Fruit fly (Drosophila melanogaster) whole organism, embryonic: Measurements from ENCODE around the gene Utx.
A peak's percentile ranks its signal among the peaks of the same experiment; 100 is the strongest.

Experiments used
- CG12659 ChIP-seq: fragments of 200-800 bp; sonication (Bioruptor generic); optimal IDR thresholded peaks from 3 replicates; lab custom pipeline; 2017; ENCODE audit warnings: mild to moderate bottlenecking, missing biosample characterization, missing genetic modification reagents, missing genetic modification characterization
- CG12942 ChIP-seq: fragments of 200-800 bp; sonication (Bioruptor generic); optimal IDR thresholded peaks from 3 replicates; lab custom pipeline; 2016; ENCODE audit warnings: missing biosample characterization, missing genetic modification characterization
- CG14667 ChIP-seq: fragments of 200-800 bp; sonication (Bioruptor generic); IDR thresholded peaks from 2 replicates; pipeline ENCODE4 v1.3.6; 2022; ENCODE audit warnings: missing biosample characterization, missing genetic modification characterization
- CG1529 ChIP-seq: fragments of 200-800 bp; sonication (Bioruptor generic); optimal IDR thresholded peaks from 3 replicates; lab custom pipeline; 2018; ENCODE audit warnings: missing biosample characterization, missing genetic modification characterization
- CG17186 ChIP-seq: fragments of 200-800 bp; sonication (Bioruptor generic); optimal IDR thresholded peaks from 3 replicates; lab custom pipeline; 2017; ENCODE audit warnings: missing biosample characterization, missing genetic modification reagents, missing genetic modification characterization
- CG18599 ChIP-seq: fragments of 200-800 bp; sonication (Bioruptor generic); optimal IDR thresholded peaks from 3 replicates; lab custom pipeline; 2017; ENCODE audit warnings: missing biosample characterization, missing genetic modification characterization, mild to moderate bottlenecking, moderate library complexity, missing genetic modification reagents
- CG2120 ChIP-seq: fragments of 200-800 bp; sonication (Bioruptor generic); optimal IDR thresholded peaks from 3 replicates; lab custom pipeline; 2016; ENCODE audit warnings: missing biosample characterization, missing genetic modification characterization
- CG2889 ChIP-seq: fragments of 200-800 bp; sonication (Bioruptor generic); IDR thresholded peaks from 3 replicates; pipeline ENCODE4 v1.3.6; 2022; ENCODE audit warnings: missing biosample characterization, missing genetic modification characterization
- CG30403 ChIP-seq: fragments of 200-800 bp; sonication (Bioruptor generic); optimal IDR thresholded peaks from 3 replicates; lab custom pipeline; 2016; ENCODE audit warnings: missing biosample characterization, missing genetic modification characterization
- CG34376 ChIP-seq: fragments of 200-800 bp; sonication (Bioruptor generic); optimal IDR thresholded peaks from 2 replicates; lab custom pipeline; 2018; ENCODE audit warnings: missing biosample characterization, mild to moderate bottlenecking, missing genetic modification characterization
- CG4707 ChIP-seq: fragments of 200-800 bp; sonication (Bioruptor generic); optimal IDR thresholded peaks from 2 replicates; lab custom pipeline; 2018; ENCODE audit warnings: missing biosample characterization, mild to moderate bottlenecking, missing genetic modification characterization, moderate library complexity
- CG4730 ChIP-seq: fragments of 200-800 bp; sonication (Bioruptor generic); IDR thresholded peaks from 2 replicates; pipeline ENCODE4 v1.3.6; 2022; ENCODE audit warnings: missing biosample characterization, missing genetic modification characterization
- CG4820 ChIP-seq: fragments of 200-800 bp; sonication (Bioruptor generic); optimal IDR thresholded peaks from 3 replicates; lab custom pipeline; 2016; ENCODE audit warnings: missing biosample characterization, missing genetic modification characterization
- CG5245 ChIP-seq: fragments of 200-800 bp; sonication (Bioruptor generic); optimal IDR thresholded peaks from 3 replicates; lab custom pipeline; 2016; ENCODE audit warnings: missing biosample characterization, missing genetic modification characterization
- CG6854 ChIP-seq: fragments of 200-800 bp; sonication (Bioruptor generic); optimal IDR thresholded peaks from 3 replicates; lab custom pipeline; 2017; ENCODE audit warnings: missing biosample characterization, mild to moderate bottlenecking, missing genetic modification characterization
- CG7372 ChIP-seq: fragments of 200-800 bp; sonication (Bioruptor generic); IDR thresholded peaks from 2 replicates; pipeline ENCODE4 v1.3.6; 2022; ENCODE audit warnings: missing biosample characterization, missing genetic modification characterization
- CG7745 ChIP-seq: fragments of 200-800 bp; sonication (Bioruptor generic); optimal IDR thresholded peaks from 2 replicates; lab custom pipeline; 2018; ENCODE audit warnings: missing biosample characterization, mild to moderate bottlenecking, missing genetic modification characterization, moderate library complexity
- CG7786 ChIP-seq: fragments of 200-800 bp; sonication (Bioruptor generic); optimal IDR thresholded peaks from 2 replicates; lab custom pipeline; 2016; ENCODE audit warnings: missing biosample characterization, missing genetic modification characterization
- CG7928 ChIP-seq: fragments of 200-800 bp; sonication (Bioruptor generic); optimal IDR thresholded peaks from 2 replicates; lab custom pipeline; 2017; ENCODE audit warnings: missing biosample characterization, mild to moderate bottlenecking, missing genetic modification characterization
- CG7963 ChIP-seq: fragments of 200-800 bp; sonication (Bioruptor generic); IDR thresholded peaks from 3 replicates; pipeline ENCODE4 v1.3.6; 2022; ENCODE audit warnings: missing biosample characterization, missing genetic modification characterization; ENCODE audit not compliant: partially characterized antibody
- CG8765 ChIP-seq: fragments of 200-800 bp; sonication (Bioruptor generic); IDR thresholded peaks from 2 replicates; pipeline ENCODE4 v1.3.6; 2022; ENCODE audit warnings: missing biosample characterization, missing genetic modification characterization
- CG8924 ChIP-seq: fragments of 200-800 bp; optimal IDR thresholded peaks from 3 replicates; lab custom pipeline; 2019; ENCODE audit warnings: missing biosample characterization, mild to moderate bottlenecking, missing genetic modification characterization, moderate library complexity
- Camta ChIP-seq: fragments of 200-800 bp; sonication (Bioruptor generic); optimal IDR thresholded peaks from 2 replicates; lab custom pipeline; 2016; ENCODE audit warnings: missing biosample characterization, missing genetic modification characterization
- Dbx ChIP-seq: fragments of 200-800 bp; sonication (Bioruptor generic); IDR thresholded peaks from 3 replicates; pipeline ENCODE4 v1.3.6; 2022; ENCODE audit warnings: missing biosample characterization, missing genetic modification characterization
- Dip2 ChIP-seq: fragments of 200-800 bp; sonication (Bioruptor generic); IDR thresholded peaks from 2 replicates; pipeline ENCODE4 v1.3.6; 2022; ENCODE audit warnings: missing biosample characterization, missing genetic modification characterization
- ERR ChIP-seq: fragments of 200-800 bp; sonication (Bioruptor generic); optimal IDR thresholded peaks from 2 replicates; lab custom pipeline; 2016; ENCODE audit warnings: missing biosample characterization, missing genetic modification characterization
- Gug ChIP-seq: fragments of 200-800 bp; sonication (Bioruptor generic); IDR thresholded peaks from 4 replicates; pipeline ENCODE4 v1.3.6; 2022; ENCODE audit warnings: missing biosample characterization, missing genetic modification characterization
- H15 ChIP-seq: fragments of 200-800 bp; sonication (Bioruptor generic); IDR thresholded peaks from 3 replicates; pipeline ENCODE4 v1.3.6; 2022; ENCODE audit warnings: missing biosample characterization, missing genetic modification characterization
- HHEX ChIP-seq: fragments of 200-800 bp; sonication (Bioruptor generic); optimal IDR thresholded peaks from 3 replicates; lab custom pipeline; 2017; ENCODE audit warnings: missing biosample characterization, mild to moderate bottlenecking, missing genetic modification characterization, missing genetic modification reagents
- Hey ChIP-seq: fragments of 200-800 bp; sonication (Bioruptor generic); optimal IDR thresholded peaks from 3 replicates; lab custom pipeline; 2018; ENCODE audit warnings: missing biosample characterization, mild to moderate bottlenecking, missing genetic modification characterization
- Hr78 ChIP-seq, 2 experiments: fragments of 200-800 bp in 1 of 2; fragments of >200 bp in 1 of 2; sonication (Bioruptor generic) in 1 of 2; optimal IDR thresholded peaks; 2 replicates each; lab custom pipeline; 2017 to 2019; ENCODE audit warnings: missing biosample characterization in 2 of 2, missing genetic modification characterization in 2 of 2, mild to moderate bottlenecking in 1 of 2, moderate library complexity in 1 of 2
- MESR4 ChIP-seq: fragments of 200-800 bp; sonication (Bioruptor generic); optimal IDR thresholded peaks from 2 replicates; lab custom pipeline; 2018; ENCODE audit warnings: missing biosample characterization, mild to moderate bottlenecking, missing genetic modification characterization, moderate library complexity
- Nf-YC ChIP-seq: fragments of 200-800 bp; optimal IDR thresholded peaks from 3 replicates; lab custom pipeline; 2019; ENCODE audit warnings: missing biosample characterization, mild to moderate bottlenecking, missing genetic modification characterization, moderate library complexity
- Oli ChIP-seq: fragments of 200-800 bp; sonication (Bioruptor generic); optimal IDR thresholded peaks from 2 replicates; lab custom pipeline; 2018; ENCODE audit warnings: missing biosample characterization, mild to moderate bottlenecking, missing genetic modification characterization, moderate library complexity
- Ssrp ChIP-seq: fragments of 200-800 bp; sonication (Bioruptor generic); optimal IDR thresholded peaks from 2 replicates; lab custom pipeline; 2018; ENCODE audit warnings: missing biosample characterization, mild to moderate bottlenecking, missing genetic modification characterization, moderate library complexity
- Vsx1 ChIP-seq: fragments of 200-800 bp; sonication (Bioruptor generic); optimal IDR thresholded peaks from 2 replicates; lab custom pipeline; 2017; ENCODE audit warnings: missing biosample characterization, mild to moderate bottlenecking, missing genetic modification characterization, missing genetic modification reagents
- bab2 ChIP-seq: fragments of 200-800 bp; sonication (Bioruptor generic); optimal IDR thresholded peaks from 2 replicates; lab custom pipeline; 2016; ENCODE audit warnings: missing biosample characterization, missing genetic modification characterization
- dan ChIP-seq: fragments of 200-800 bp; sonication (Bioruptor generic); IDR thresholded peaks from 2 replicates; pipeline ENCODE4 v1.3.6; 2022; ENCODE audit warnings: missing biosample characterization, missing genetic modification characterization
- esg ChIP-seq: fragments of 200-800 bp; sonication (Bioruptor generic); conservative IDR thresholded peaks from 2 replicates; pipeline ENCODE4 v1.3.6; 2022; ENCODE audit warnings: missing biosample characterization, missing genetic modification characterization
- fd96Cb ChIP-seq: fragments of 200-800 bp; sonication (Bioruptor generic); optimal IDR thresholded peaks from 2 replicates; lab custom pipeline; 2018; ENCODE audit warnings: missing biosample characterization, mild to moderate bottlenecking, missing genetic modification characterization, moderate library complexity
- gcm2 ChIP-seq: fragments of 200-800 bp; sonication (Bioruptor generic); optimal IDR thresholded peaks from 2 replicates; lab custom pipeline; 2016; ENCODE audit warnings: missing biosample characterization, missing genetic modification characterization
- gem ChIP-seq: fragments of 200-800 bp; sonication (Bioruptor generic); optimal IDR thresholded peaks from 2 replicates; lab custom pipeline; 2019; ENCODE audit warnings: missing biosample characterization, mild to moderate bottlenecking, missing genetic modification characterization, moderate library complexity
- gfzf ChIP-seq: fragments of 200-800 bp; sonication (Bioruptor generic); optimal IDR thresholded peaks from 2 replicates; lab custom pipeline; 2016; ENCODE audit warnings: missing biosample characterization, mild to moderate bottlenecking, missing genetic modification characterization, moderate library complexity
- maf-S ChIP-seq: fragments of 200-800 bp; sonication (Bioruptor generic); optimal IDR thresholded peaks from 2 replicates; lab custom pipeline; 2016; ENCODE audit warnings: missing biosample characterization, missing genetic modification characterization
- run ChIP-seq: fragments of 200-800 bp; sonication (Bioruptor generic); optimal IDR thresholded peaks from 3 replicates; lab custom pipeline; 2018; ENCODE audit warnings: missing biosample characterization, mild to moderate bottlenecking, missing genetic modification characterization
- sc ChIP-seq, 3 experiments: fragments of >200 bp in 2 of 3; fragments of 200-800 bp in 1 of 3; sonication (Bioruptor generic) in 1 of 3; optimal IDR thresholded peaks; 2 replicates in 2 of 3; 3 replicates in 1 of 3; lab custom pipeline; 2017; ENCODE audit warnings: mild to moderate bottlenecking in 1 of 3, missing biosample characterization in 1 of 3, missing genetic modification characterization in 1 of 3, missing genetic modification reagents in 1 of 3
- scrt ChIP-seq: fragments of 200-800 bp; sonication (Bioruptor generic); optimal IDR thresholded peaks from 2 replicates; lab custom pipeline; 2018; ENCODE audit warnings: missing biosample characterization, mild to moderate bottlenecking, missing genetic modification characterization, moderate library complexity
- slou ChIP-seq: fragments of 200-800 bp; sonication (Bioruptor generic); optimal IDR thresholded peaks from 3 replicates; lab custom pipeline; 2016; ENCODE audit warnings: missing biosample characterization, missing genetic modification characterization
- twi ChIP-seq: fragments of 200-800 bp; optimal IDR thresholded peaks from 2 replicates; lab custom pipeline; 2019; ENCODE audit warnings: missing biosample characterization, mild to moderate bottlenecking, missing genetic modification characterization, moderate library complexity
- wor ChIP-seq: fragments of 200-800 bp; sonication (Bioruptor generic); IDR thresholded peaks from 2 replicates; pipeline ENCODE4 v1.3.6; 2022; ENCODE audit warnings: missing biosample characterization, missing genetic modification characterization
- zf30C ChIP-seq: fragments of 200-800 bp; sonication (Bioruptor generic); optimal IDR thresholded peaks from 3 replicates; lab custom pipeline; 2018; ENCODE audit warnings: missing biosample characterization, mild to moderate bottlenecking, missing genetic modification characterization

Utx gene

dm6 chr2L:10250441-10250847, 28.2 kb downstream of the Utx start, which contains the start of the genes bsk and CG31717 (continued):
- no peak for TF ChIP-seq gem (tag; lab: Kevin White, UChicago)
- no peak for TF ChIP-seq twi (tag; lab: Kevin White, UChicago)
- no peak for TF ChIP-seq ERR (GFP tag; lab: Kevin White, UChicago)
- TF ChIP-seq wor, result no peak
- no peak for TF ChIP-seq Dbx
- no peak for TF ChIP-seq CG7786 (GFP tag; lab: Kevin White, UChicago)
- TF ChIP-seq gcm2 (GFP tag; lab: Kevin White, UChicago), result no peak
- no peak for TF ChIP-seq H15
- no peak for TF ChIP-seq esg (GFP tag; lab: Robert Waterston, UW)
- TF ChIP-seq CG7372 (GFP tag; lab: Robert Waterston, UW), result no peak
- no peak for TF ChIP-seq Nf-YC
- no peak for TF ChIP-seq CG12942 (GFP tag; lab: Kevin White, UChicago)
- no peak for TF ChIP-seq CG4707 (GFP tag; lab: Kevin White, UChicago)
- no peak for TF ChIP-seq zf30C
- no peak for TF ChIP-seq CG7963 (GFP tag; lab: Robert Waterston, UW)
- no peak for TF ChIP-seq Dip2 (GFP tag; lab: Robert Waterston, UW)
- no peak for TF ChIP-seq Hey (tag; lab: Kevin White, UChicago)
- TF ChIP-seq fd96Cb (tag; lab: Kevin White, UChicago), result no peak
- no peak for TF ChIP-seq CG4730
- TF ChIP-seq CG8765, result no peak
- TF ChIP-seq CG18599 (GFP tag; lab: Kevin White, UChicago), result no peak
- no peak for TF ChIP-seq sc (optimal IDR thresholded peaks at IDR 0.05; lab: Kevin White, UChicago)
- no peak for TF ChIP-seq sc (GFP tag; optimal IDR thresholded peaks at IDR 0.05; lab: Kevin White, UChicago)
- no peak for TF ChIP-seq Gug
- peak; percentile 72 for TF ChIP-seq CG12659 (GFP tag; lab: Kevin White, UChicago)
- TF ChIP-seq CG8924 (tag; lab: Kevin White, UChicago), result peak; percentile 73
- no peak for TF ChIP-seq CG2120
- no peak for TF ChIP-seq Camta
- TF ChIP-seq CG2889, result no peak
- no peak for TF ChIP-seq bab2 (GFP tag; lab: Kevin White, UChicago)
- no peak for TF ChIP-seq Vsx1 (GFP tag; lab: Kevin White, UChicago)
- no peak for TF ChIP-seq slou (GFP tag; lab: Kevin White, UChicago)
- TF ChIP-seq CG1529 (GFP tag; lab: Kevin White, UChicago), result no peak
- peak; percentile 35 for TF ChIP-seq MESR4 (GFP tag; lab: Kevin White, UChicago)
- peak; percentile 78 for TF ChIP-seq gfzf (GFP tag; lab: Kevin White, UChicago)
- no peak for TF ChIP-seq CG6854 (GFP tag; lab: Kevin White, UChicago)
- no peak for TF ChIP-seq CG5245
- no peak for TF ChIP-seq CG14667 (GFP tag; lab: Robert Waterston, UW)
- no peak for TF ChIP-seq dan
- no peak for TF ChIP-seq CG30403 (GFP tag; lab: Kevin White, UChicago)
- no peak for TF ChIP-seq HHEX (GFP tag; lab: Kevin White, UChicago)
- no peak for TF ChIP-seq scrt (GFP tag; lab: Kevin White, UChicago)
- TF ChIP-seq run (tag; lab: Kevin White, UChicago), result no peak
- no peak for TF ChIP-seq CG34376 (GFP tag; lab: Kevin White, UChicago)
- no peak for TF ChIP-seq maf-S (GFP tag; lab: Kevin White, UChicago)
- TF ChIP-seq CG17186 (GFP tag; lab: Kevin White, UChicago), result no peak
- TF ChIP-seq Ssrp (tag; lab: Kevin White, UChicago), result no peak
- no peak for TF ChIP-seq CG7745 (tag; lab: Kevin White, UChicago)
- no peak for TF ChIP-seq Oli (tag; lab: Kevin White, UChicago)
- TF ChIP-seq Hr78 (GFP tag; optimal IDR thresholded peaks at IDR 0.05; lab: Kevin White, UChicago), result no peak
- TF ChIP-seq CG7928 (GFP tag; lab: Kevin White, UChicago), result no peak
- TF ChIP-seq CG4820 (GFP tag; lab: Kevin White, UChicago), result no peak
